Worm (Caenorhabditis elegans) whole organism, L4/young adult: Measurements from ENCODE around the gene T22E5.1.
A peak's percentile ranks its signal among the peaks of the same experiment; 100 is the strongest.

ENCODE experiments used
- W03F9.2 ChIP-seq: fragments of 150-350 bp; optimal IDR thresholded peaks from 2 replicates; lab custom pipeline; 2014; ENCODE audit warnings: missing biosample characterization, missing genetic modification characterization
- dao-5 ChIP-seq: sonication (generic microtip); optimal IDR thresholded peaks from 2 replicates; lab custom pipeline; 2016; ENCODE audit warnings: missing genotype, missing genetic modification characterization, moderate library complexity, missing compliant biosample characterization
- him-1 ChIP-seq: sonication (generic microtip); optimal IDR thresholded peaks from 2 replicates; lab custom pipeline; 2016; ENCODE audit warnings: missing genotype, missing genetic modification reagents, missing genetic modification characterization, missing compliant biosample characterization

Gene T22E5.1

ce11 chrX:6412575-6412974, at the start of gene T22E5.1:
Gene T22E5.1, plus strand, starts transcription at chrX:6412875.
- no peak for TF ChIP-seq him-1 (tag; lab: Kevin White, UChicago)
- no peak for TF ChIP-seq dao-5 (tag; lab: Kevin White, UChicago)
- TF ChIP-seq W03F9.2, result no peak

- TF ChIP-seq W03F9.2 (no peak), him-1 (tag; lab: Kevin White, UChicago) (no peak), dao-5 (tag; lab: Kevin White, UChicago) (no peak)
These were observed 48.5 kb upstream of the T22E5.1 start, which contains the start of gene C03B1.4 for ce11 chrX:6364196-6364595. Gene C03B1.4, plus strand, starts transcription at chrX:6364496.

ce11 chrX:6365715-6366114, 47.0 kb upstream of the T22E5.1 start, which contains the start of gene C03B1.3:
Gene C03B1.3, plus strand, starts transcription at chrX:6366015.
- TF ChIP-seq dao-5 (tag; lab: Kevin White, UChicago) (no peak), him-1 (tag; lab: Kevin White, UChicago) (no peak), W03F9.2 (no peak)

ce11 chrX:6369717-6370116, 43.0 kb upstream of the T22E5.1 start, which contains the start of gene C03B1.2:
Gene C03B1.2, plus strand, starts transcription at chrX:6370017.
- TF ChIP-seq dao-5 (tag; lab: Kevin White, UChicago) (no peak), him-1 (tag; lab: Kevin White, UChicago) (no peak), W03F9.2 (no peak)

- TF ChIP-seq W03F9.2 (peak; percentile 3), dao-5 (tag; lab: Kevin White, UChicago) (peak; percentile 64), him-1 (tag; lab: Kevin White, UChicago) (no peak)
These were observed 41.2 kb upstream of the T22E5.1 start for ce11 chrX:6371192-6372116.

ce11 chrX:6373348-6373747, 39.3 kb upstream of the T22E5.1 start, which contains the start of gene C03B1.17:
Gene C03B1.17, plus strand, starts transcription at chrX:6373648.
- TF ChIP-seq him-1 (tag; lab: Kevin White, UChicago) (no peak), W03F9.2 (no peak), dao-5 (tag; lab: Kevin White, UChicago) (no peak)

ce11 chrX:6374451-6374850, 38.2 kb upstream of the T22E5.1 start, which contains the start of gene C03B1.1:
Gene C03B1.1, plus strand, starts transcription at chrX:6374751.
- TF ChIP-seq him-1 (tag; lab: Kevin White, UChicago), result no peak
- no peak for TF ChIP-seq W03F9.2
- TF ChIP-seq dao-5 (tag; lab: Kevin White, UChicago), result no peak

ce11 chrX:6377634-6378288, 34.9 kb upstream of the T22E5.1 start, which contains the start of gene lmp-1:
Gene lmp-1, minus strand, starts transcription at chrX:6377684.
- TF ChIP-seq W03F9.2 (no peak), him-1 (tag; lab: Kevin White, UChicago) (no peak), dao-5 (tag; lab: Kevin White, UChicago) (no peak)

ce11 chrX:6378363-6378762, 34.3 kb upstream of the T22E5.1 start:
- no peak for TF ChIP-seq W03F9.2
- TF ChIP-seq him-1 (tag; lab: Kevin White, UChicago), result peak; percentile 47

- no peak for TF ChIP-seq W03F9.2
- TF ChIP-seq him-1 (tag; lab: Kevin White, UChicago), result no peak
- no peak for TF ChIP-seq dao-5 (tag; lab: Kevin White, UChicago)
These were observed 29.7 kb upstream of the T22E5.1 start for ce11 chrX:6382930-6383329.

ce11 chrX:6384537-6384936, 28.1 kb upstream of the T22E5.1 start:
- TF ChIP-seq dao-5 (tag; lab: Kevin White, UChicago), result no peak
- TF ChIP-seq him-1 (tag; lab: Kevin White, UChicago), result no peak
- TF ChIP-seq W03F9.2, result no peak

ce11 chrX:6385185-6385584, 27.5 kb upstream of the T22E5.1 start, which contains the start of gene igdb-3:
Gene igdb-3, plus strand, starts transcription at chrX:6385485.
- no peak for TF ChIP-seq dao-5 (tag; lab: Kevin White, UChicago)
- no peak for TF ChIP-seq him-1 (tag; lab: Kevin White, UChicago)

- no peak for TF ChIP-seq dao-5 (tag; lab: Kevin White, UChicago)
- no peak for TF ChIP-seq him-1 (tag; lab: Kevin White, UChicago)
- TF ChIP-seq W03F9.2, result no peak
These were observed 24.0 kb upstream of the T22E5.1 start for ce11 chrX:6388639-6389038.

ce11 chrX:6391491-6391890, 21.2 kb upstream of the T22E5.1 start, which contains the start of gene igcm-2:
Gene igcm-2, minus strand, starts transcription at chrX:6391591.
- TF ChIP-seq him-1 (tag; lab: Kevin White, UChicago) (no peak), dao-5 (tag; lab: Kevin White, UChicago) (no peak), W03F9.2 (no peak)
